Worm (Caenorhabditis elegans) whole organism, L1 larva: ENCODE measurements around the gene F10E9.11.

Experiments
- C34B4.2 ChIP-seq: sonication (generic microtip); optimal IDR thresholded peaks from 2 replicates; lab custom pipeline; 2017; ENCODE audit warnings: mild to moderate bottlenecking, missing genetic modification characterization, missing compliant biosample characterization
- F16B12.6 ChIP-seq: fragments of 150-350 bp; optimal IDR thresholded peaks from 2 replicates; lab custom pipeline; 2014; ENCODE audit warnings: missing biosample characterization, missing genetic modification characterization
- Y116A8C.19 ChIP-seq: sonication (generic microtip); optimal IDR thresholded peaks from 2 replicates; lab custom pipeline; 2016; ENCODE audit warnings: missing compliant biosample characterization, missing genetic modification characterization, borderline replicate concordance
- alr-1 ChIP-seq: fragments of 200-800 bp; sonication (Bioruptor generic); optimal IDR thresholded peaks from 2 replicates; lab custom pipeline; 2018; ENCODE audit warnings: borderline replicate concordance, mild to moderate bottlenecking, missing genetic modification characterization, missing compliant biosample characterization
- aly-2 ChIP-seq: fragments of 150-350 bp; optimal IDR thresholded peaks from 2 replicates; lab custom pipeline; 2014; ENCODE audit warnings: missing biosample characterization, missing genetic modification characterization
- ama-1 ChIP-seq: fragments of 150-350 bp; optimal IDR thresholded peaks from 2 replicates; lab custom pipeline; 2014
- blmp-1 ChIP-seq: fragments of 150-350 bp; optimal IDR thresholded peaks from 2 replicates; lab custom pipeline; 2014; ENCODE audit warnings: missing biosample characterization, missing genetic modification characterization
- ceh-63 ChIP-seq: fragments of 200-800 bp; sonication (Bioruptor generic); optimal IDR thresholded peaks from 2 replicates; lab custom pipeline; 2018; ENCODE audit warnings: mild to moderate bottlenecking, missing genetic modification characterization, missing compliant biosample characterization
- ceh-88 ChIP-seq: fragments of 200-800 bp; sonication (Bioruptor generic); IDR thresholded peaks from 2 replicates; pipeline ENCODE4 v1.3.6; 2022; ENCODE audit warnings: missing genetic modification characterization, missing compliant biosample characterization
- dsc-1 ChIP-seq: sonication (generic microtip); optimal IDR thresholded peaks from 2 replicates; lab custom pipeline; 2016; ENCODE audit warnings: mild to moderate bottlenecking, missing genetic modification characterization, missing compliant biosample characterization
- efl-1 ChIP-seq, 4 experiments: fragments of 150-350 bp; optimal IDR thresholded peaks in 3 of 4; peaks in 1 of 4; 1 replicate in 1 of 4; 2 replicates in 3 of 4; lab custom pipeline; 2014; ENCODE audit warnings: missing biosample characterization in 2 of 4, missing genetic modification characterization in 2 of 4, missing genetic modification reagents in 2 of 4
- efl-3 ChIP-seq: fragments of 200-800 bp; sonication (Bioruptor generic); optimal IDR thresholded peaks from 2 replicates; lab custom pipeline; 2018; ENCODE audit warnings: mild to moderate bottlenecking, missing genetic modification characterization, missing compliant biosample characterization
- egl-13 ChIP-seq: sonication (generic microtip); optimal IDR thresholded peaks from 2 replicates; lab custom pipeline; 2016; ENCODE audit warnings: missing genotype, missing genetic modification reagents, missing genetic modification characterization, missing compliant biosample characterization
- elt-2 ChIP-seq: sonication (generic microtip); optimal IDR thresholded peaks from 2 replicates; lab custom pipeline; 2016; ENCODE audit warnings: missing genetic modification characterization, mild to moderate bottlenecking, inconsistent platforms, missing compliant biosample characterization, missing genetic modification reagents
- elt-3 ChIP-seq, 6 experiments: fragments of 150-350 bp in 1 of 6; sonication (generic microtip); optimal IDR thresholded peaks; 2 replicates each; lab custom pipeline; 2017 to 2018; ENCODE audit warnings: missing biosample characterization in 6 of 6, missing genetic modification characterization in 6 of 6, inconsistent platforms in 1 of 6
- ets-5 ChIP-seq: fragments of 200-800 bp; sonication (Bioruptor generic); IDR thresholded peaks from 2 replicates; pipeline ENCODE4 v1.3.6; 2022; ENCODE audit warnings: missing genetic modification characterization, missing compliant biosample characterization
- fkh-10 ChIP-seq: sonication (generic microtip); optimal IDR thresholded peaks from 2 replicates; lab custom pipeline; 2017; ENCODE audit warnings: missing biosample characterization, missing genetic modification reagents, missing genetic modification characterization
- fkh-4 ChIP-seq: sonication (generic microtip); optimal IDR thresholded peaks from 2 replicates; lab custom pipeline; 2016; ENCODE audit warnings: missing compliant biosample characterization, missing genetic modification characterization, borderline replicate concordance
- grh-1 ChIP-seq: fragments of 200-800 bp; sonication (Bioruptor generic); IDR thresholded peaks from 2 replicates; pipeline ENCODE4 v1.3.6; 2022; ENCODE audit warnings: missing genetic modification reagents, missing genetic modification characterization, missing compliant biosample characterization
- hlh-4 ChIP-seq: sonication (generic microtip); optimal IDR thresholded peaks from 2 replicates; lab custom pipeline; 2016; ENCODE audit warnings: mild to moderate bottlenecking, missing genetic modification characterization, missing compliant biosample characterization
- isw-1 ChIP-seq: fragments of 200-800 bp; sonication (Bioruptor generic); IDR thresholded peaks from 2 replicates; pipeline ENCODE4 v1.3.6; 2022; ENCODE audit warnings: missing genetic modification characterization, missing compliant biosample characterization
- jun-1 ChIP-seq: fragments of 150-350 bp; optimal IDR thresholded peaks from 2 replicates; lab custom pipeline; 2014; ENCODE audit warnings: missing biosample characterization, missing genetic modification reagents, missing genetic modification characterization
- lin-13 ChIP-seq: fragments of 150-350 bp; optimal IDR thresholded peaks from 2 replicates; lab custom pipeline; 2014; ENCODE audit warnings: missing biosample characterization, missing genetic modification reagents, missing genetic modification characterization
- lin-35 ChIP-seq, 2 experiments: fragments of 150-350 bp; optimal IDR thresholded peaks; 2 replicates each; lab custom pipeline; 2014; ENCODE audit warnings: missing biosample characterization in 2 of 2, missing genetic modification characterization in 2 of 2, missing genetic modification reagents in 2 of 2
- lir-3 ChIP-seq: sonication (generic microtip); optimal IDR thresholded peaks from 2 replicates; lab custom pipeline; 2016; ENCODE audit warnings: mild to moderate bottlenecking, missing genetic modification characterization, moderate library complexity, missing compliant biosample characterization; ENCODE audit not compliant: poor library complexity
- lsy-2 ChIP-seq, 2 experiments: fragments of 150-350 bp; optimal IDR thresholded peaks; 2 replicates each; lab custom pipeline; 2014; ENCODE audit warnings: missing biosample characterization in 2 of 2, missing genetic modification characterization in 2 of 2
- mdl-1 ChIP-seq, 2 experiments: fragments of 150-350 bp; optimal IDR thresholded peaks; 2 replicates each; lab custom pipeline; 2014 to 2017; ENCODE audit warnings: missing biosample characterization in 2 of 2, missing genetic modification characterization in 2 of 2, inconsistent platforms in 1 of 2
- mef-2 ChIP-seq: fragments of 150-350 bp; optimal IDR thresholded peaks from 2 replicates; lab custom pipeline; 2014; ENCODE audit warnings: missing biosample characterization, missing genetic modification characterization
- mep-1 ChIP-seq: fragments of 150-350 bp; optimal IDR thresholded peaks from 2 replicates; lab custom pipeline; 2014; ENCODE audit warnings: missing biosample characterization, missing genetic modification characterization
- nhr-11 ChIP-seq: fragments of 150-350 bp; optimal IDR thresholded peaks from 2 replicates; lab custom pipeline; 2014; ENCODE audit warnings: missing biosample characterization, missing genetic modification characterization
- nhr-12 ChIP-seq: sonication (generic microtip); optimal IDR thresholded peaks from 2 replicates; lab custom pipeline; 2017; ENCODE audit warnings: missing biosample characterization, missing genetic modification characterization
- nhr-19 ChIP-seq: fragments of 200-800 bp; sonication (Bioruptor generic); conservative IDR thresholded peaks from 2 replicates; pipeline ENCODE4 v1.3.6; 2022; ENCODE audit warnings: missing genetic modification characterization, missing compliant biosample characterization
- nhr-71 ChIP-seq: sonication (generic microtip); optimal IDR thresholded peaks from 2 replicates; lab custom pipeline; 2016; ENCODE audit warnings: mild to moderate bottlenecking, missing genetic modification characterization, moderate library complexity, missing compliant biosample characterization
- nhr-77 ChIP-seq: fragments of 150-350 bp; optimal IDR thresholded peaks from 2 replicates; lab custom pipeline; 2014; ENCODE audit warnings: missing biosample characterization, missing genetic modification characterization
- nhr-85 ChIP-seq: sonication (generic microtip); peaks from one replicate; lab custom pipeline; 2016; ENCODE audit warnings: missing genetic modification characterization, inconsistent platforms, missing compliant biosample characterization
- rnt-1 ChIP-seq: sonication (generic microtip); optimal IDR thresholded peaks from 2 replicates; lab custom pipeline; 2016; ENCODE audit warnings: mild to moderate bottlenecking, missing genetic modification characterization, moderate library complexity, missing compliant biosample characterization
- skn-1 ChIP-seq: fragments of 150-350 bp; optimal IDR thresholded peaks from 2 replicates; lab custom pipeline; 2014; ENCODE audit warnings: missing biosample characterization, missing genetic modification characterization
- snpc-4 ChIP-seq: fragments of 150-350 bp; optimal IDR thresholded peaks from 2 replicates; lab custom pipeline; 2014; ENCODE audit warnings: missing biosample characterization, missing genetic modification characterization
- sox-4 ChIP-seq: sonication (generic microtip); optimal IDR thresholded peaks from 2 replicates; lab custom pipeline; 2016; ENCODE audit warnings: missing genetic modification characterization, missing compliant biosample characterization
- tlp-1 ChIP-seq: fragments of 150-350 bp; optimal IDR thresholded peaks from 2 replicates; lab custom pipeline; 2014; ENCODE audit warnings: missing biosample characterization, missing genetic modification characterization
- unc-30 ChIP-seq: sonication (generic microtip); optimal IDR thresholded peaks from 2 replicates; lab custom pipeline; 2017; ENCODE audit warnings: missing biosample characterization, missing genetic modification characterization
- unc-62 ChIP-seq: fragments of 150-350 bp; optimal IDR thresholded peaks from 2 replicates; lab custom pipeline; 2014; ENCODE audit warnings: missing biosample characterization, missing genetic modification reagents, missing genetic modification characterization
- unc-86 ChIP-seq: sonication (generic microtip); optimal IDR thresholded peaks from 2 replicates; lab custom pipeline; 2016; ENCODE audit warnings: missing genetic modification characterization, missing compliant biosample characterization
- vab-15 ChIP-seq: sonication (generic microtip); optimal IDR thresholded peaks from 2 replicates; lab custom pipeline; 2017; ENCODE audit warnings: missing genotype, mild to moderate bottlenecking, missing genetic modification characterization, missing compliant biosample characterization
- zag-1 ChIP-seq: fragments of 150-350 bp; optimal IDR thresholded peaks from 2 replicates; lab custom pipeline; 2014; ENCODE audit warnings: missing biosample characterization, missing genetic modification characterization
- zip-4 ChIP-seq: fragments of 200-800 bp; sonication (Bioruptor generic); optimal IDR thresholded peaks from 2 replicates; lab custom pipeline; 2018; ENCODE audit warnings: mild to moderate bottlenecking, missing genetic modification characterization, moderate library complexity, missing compliant biosample characterization
- ztf-11 ChIP-seq, 2 experiments: sonication (generic microtip); optimal IDR thresholded peaks; 2 replicates each; lab custom pipeline; 2016 to 2017; ENCODE audit warnings: missing genetic modification characterization in 2 of 2, missing biosample characterization in 1 of 2, missing compliant biosample characterization in 1 of 2
- ztf-4 ChIP-seq: fragments of 150-350 bp; optimal IDR thresholded peaks from 2 replicates; lab custom pipeline; 2014; ENCODE audit warnings: missing biosample characterization, missing genetic modification characterization

Gene F10E9.11

ce11 chrIII:8291268-8292032 is 27.6 kb downstream of the F10E9.11 start (continued):
- TF ChIP-seq fkh-10 (GFP tag; lab: Kevin White, UChicago) = no peak
- no peak for TF ChIP-seq dsc-1 (tag; lab: Kevin White, UChicago)
- no peak for TF ChIP-seq F16B12.6
- TF ChIP-seq Y116A8C.19 = no peak
- no peak for TF ChIP-seq fkh-4 (tag; lab: Kevin White, UChicago)
- no peak for TF ChIP-seq unc-62 (GFP tag; lab: Kevin White, UChicago)
- TF ChIP-seq zip-4 = no peak
- no peak for TF ChIP-seq C34B4.2 (tag; lab: Kevin White, UChicago)
- TF ChIP-seq mep-1 (tag; lab: Kevin White, UChicago) = peak; percentile 23
- peak; percentile 84 for TF ChIP-seq blmp-1 (tag; lab: Kevin White, UChicago)
- TF ChIP-seq skn-1 (tag; lab: Kevin White, UChicago) = no peak
- TF ChIP-seq isw-1 (GFP tag; lab: Robert Waterston, UW) = no peak

ce11 chrIII:8289181-8289580 is 29.9 kb downstream of the F10E9.11 start:
- TF ChIP-seq elt-2 (tag; lab: Kevin White, UChicago) (no peak), dsc-1 (tag; lab: Kevin White, UChicago) (peak; percentile 29), blmp-1 (tag; lab: Kevin White, UChicago) (peak; percentile 36), lin-13 (GFP tag; lab: Kevin White, UChicago) (no peak), elt-3 (tag; optimal IDR thresholded peaks at IDR 0.05; lab: Kevin White, UChicago) (no peak), unc-30 (no peak)

ce11 chrIII:8287519-8287918 is 31.5 kb downstream of the F10E9.11 start:
- no peak for TF ChIP-seq hlh-4
- TF ChIP-seq nhr-85 = no peak
- TF ChIP-seq nhr-71 (tag; lab: Kevin White, UChicago) = peak; percentile 60
- TF ChIP-seq efl-3 = no peak
- TF ChIP-seq ets-5 (GFP tag; lab: Robert Waterston, UW) = no peak
- TF ChIP-seq dsc-1 (tag; lab: Kevin White, UChicago) = peak; percentile 55
- no peak for TF ChIP-seq ama-1 (lab: Kevin White, UChicago)
- TF ChIP-seq aly-2 (tag; lab: Kevin White, UChicago) = no peak
- TF ChIP-seq ztf-11 (tag; optimal IDR thresholded peaks at IDR 0.05; lab: Kevin White, UChicago) = peak in 1 of 2 experiments; percentile 35
- no peak for TF ChIP-seq mef-2 (tag; lab: Kevin White, UChicago)
- TF ChIP-seq grh-1 (GFP tag; lab: Robert Waterston, UW) = no peak
- no peak for TF ChIP-seq nhr-77 (tag; lab: Kevin White, UChicago)
- no peak for TF ChIP-seq vab-15 (tag; lab: Kevin White, UChicago)
- no peak for TF ChIP-seq mdl-1 (tag; optimal IDR thresholded peaks at IDR 0.05; lab: Kevin White, UChicago)
- TF ChIP-seq efl-1 (optimal IDR thresholded peaks at IDR 0.05; lab: Kevin White, UChicago) = peak in 1 of 2 experiments; percentile 5
- peak in 1 of 2 experiments; percentile 21 for TF ChIP-seq efl-1 (GFP tag; optimal IDR thresholded peaks at IDR 0.05 in 1 of 2; lab: Kevin White, UChicago)
- TF ChIP-seq mep-1 (tag; lab: Kevin White, UChicago) = peak; percentile 40
- no peak for TF ChIP-seq nhr-11 (tag; lab: Kevin White, UChicago)
- no peak for TF ChIP-seq alr-1 (tag; lab: Kevin White, UChicago)
- TF ChIP-seq zag-1 (tag; lab: Kevin White, UChicago) = no peak
- TF ChIP-seq lin-35 (GFP tag; optimal IDR thresholded peaks at IDR 0.05; lab: Kevin White, UChicago) = no peak
- no peak for TF ChIP-seq fkh-4 (tag; lab: Kevin White, UChicago)
- TF ChIP-seq sox-4 = no peak
- peak in 1 of 2 experiments; percentile 37 for TF ChIP-seq lsy-2 (tag; optimal IDR thresholded peaks at IDR 0.05; lab: Kevin White, UChicago)
- no peak for TF ChIP-seq snpc-4 (tag; lab: Kevin White, UChicago)
- no peak for TF ChIP-seq tlp-1 (tag; lab: Kevin White, UChicago)
- no peak for TF ChIP-seq Y116A8C.19
- peak; percentile 20; the same call in 1 of the 2 replicates for TF ChIP-seq nhr-19
- TF ChIP-seq unc-86 (tag; lab: Kevin White, UChicago) = no peak
- TF ChIP-seq egl-13 = no peak
- no peak for TF ChIP-seq nhr-12 (tag; lab: Kevin White, UChicago)
- TF ChIP-seq ztf-4 (tag; lab: Kevin White, UChicago) = no peak
- no peak for TF ChIP-seq jun-1 (tag; lab: Kevin White, UChicago)
- TF ChIP-seq rnt-1 = peak; percentile 34
- TF ChIP-seq ceh-63 (GFP tag; lab: Kevin White, UChicago) = no peak
- TF ChIP-seq lir-3 (tag; lab: Kevin White, UChicago) = no peak
- no peak for TF ChIP-seq ceh-88 (GFP tag; lab: Robert Waterston, UW)
